Worm (Caenorhabditis elegans) whole organism, L4 larva: ENCODE measurements around the gene C01B9.4.

ENCODE experiments used
- F26F4.8 ChIP-seq: fragments of 200-800 bp; sonication (Bioruptor generic); conservative IDR thresholded peaks from 2 replicates; pipeline ENCODE4 v1.3.6; 2022; ENCODE audit warnings: missing genetic modification characterization, missing compliant biosample characterization
- T20F7.1 ChIP-seq: fragments of 200-800 bp; sonication (Bioruptor generic); optimal IDR thresholded peaks from 2 replicates; lab custom pipeline; 2018; ENCODE audit warnings: mild to moderate bottlenecking, missing genetic modification characterization, missing compliant biosample characterization
- aly-2 ChIP-seq: sonication (generic microtip); optimal IDR thresholded peaks from 2 replicates; lab custom pipeline; 2018; ENCODE audit warnings: missing biosample characterization, missing genetic modification characterization
- ama-1 ChIP-seq: fragments of 150-350 bp; optimal IDR thresholded peaks from 2 replicates; lab custom pipeline; 2014; ENCODE audit warnings: inconsistent platforms, mixed read lengths
- ceh-20 ChIP-seq: fragments of 200-800 bp; sonication (Bioruptor generic); IDR thresholded peaks from 2 replicates; pipeline ENCODE4 v1.3.6; 2022; ENCODE audit warnings: missing genetic modification reagents, missing genetic modification characterization, missing compliant biosample characterization
- ceh-44 ChIP-seq: fragments of 200-800 bp; sonication (Bioruptor generic); IDR thresholded peaks from 2 replicates; pipeline ENCODE4 v1.3.6; 2022; ENCODE audit warnings: missing genetic modification reagents, missing genetic modification characterization, missing compliant biosample characterization
- ceh-82 ChIP-seq: sonication (generic microtip); optimal IDR thresholded peaks from 2 replicates; lab custom pipeline; 2017; ENCODE audit warnings: missing biosample characterization, missing genetic modification characterization
- cey-2 ChIP-seq: sonication (generic microtip); optimal IDR thresholded peaks from 3 replicates; lab custom pipeline; 2017; ENCODE audit warnings: missing genetic modification characterization, mild to moderate bottlenecking, missing compliant biosample characterization, antibody characterized with exemption, borderline replicate concordance; ENCODE audit not compliant: insufficient read depth
- daf-19 ChIP-seq: fragments of 200-800 bp; sonication (Bioruptor generic); conservative IDR thresholded peaks from 2 replicates; pipeline ENCODE4 v1.3.6; 2022; ENCODE audit warnings: missing genetic modification characterization, missing compliant biosample characterization
- dmd-6 ChIP-seq: fragments of 200-800 bp; sonication (Bioruptor generic); IDR thresholded peaks from 2 replicates; pipeline ENCODE4 v1.3.6; 2022; ENCODE audit warnings: missing genetic modification reagents, missing genetic modification characterization, missing compliant biosample characterization
- jun-1 ChIP-seq: fragments of 150-350 bp; optimal IDR thresholded peaks from 2 replicates; lab custom pipeline; 2014; ENCODE audit warnings: missing biosample characterization, missing genetic modification reagents, missing genetic modification characterization
- lin-29 ChIP-seq: fragments of 200-800 bp; sonication (Bioruptor generic); IDR thresholded peaks from 2 replicates; pipeline ENCODE4 v1.3.6; 2022; ENCODE audit warnings: missing genetic modification reagents, missing genetic modification characterization, missing compliant biosample characterization
- lin-39 ChIP-seq: fragments of 150-350 bp; optimal IDR thresholded peaks from 2 replicates; lab custom pipeline; 2014; ENCODE audit warnings: missing biosample characterization, missing genetic modification reagents, missing genetic modification characterization
- madf-5 ChIP-seq, 2 experiments: fragments of 200-800 bp; sonication (Bioruptor generic); IDR thresholded peaks; 2 replicates each; pipeline ENCODE4 v1.3.6; 2022; ENCODE audit warnings: missing compliant biosample characterization in 2 of 2, missing genetic modification characterization in 2 of 2
- madf-9 ChIP-seq: fragments of 200-800 bp; sonication (Bioruptor generic); conservative IDR thresholded peaks from 2 replicates; pipeline ENCODE4 v1.3.6; 2022; ENCODE audit warnings: missing genetic modification reagents, missing genetic modification characterization, missing compliant biosample characterization
- mep-1 ChIP-seq: fragments of 150-350 bp; sonication (generic microtip); optimal IDR thresholded peaks from 3 replicates; lab custom pipeline; 2014; ENCODE audit warnings: missing biosample characterization, missing genetic modification characterization
- nhr-11 ChIP-seq: fragments of 150-350 bp; optimal IDR thresholded peaks from 2 replicates; lab custom pipeline; 2014; ENCODE audit warnings: missing biosample characterization, missing genetic modification characterization
- nhr-6 ChIP-seq: fragments of 150-350 bp; optimal IDR thresholded peaks from 2 replicates; lab custom pipeline; 2014; ENCODE audit warnings: missing biosample characterization, missing genetic modification characterization
- nhr-76 ChIP-seq: fragments of 150-350 bp; optimal IDR thresholded peaks from 2 replicates; lab custom pipeline; 2014; ENCODE audit warnings: missing biosample characterization, missing genetic modification characterization
- set-16 ChIP-seq: fragments of 200-800 bp; sonication (Bioruptor generic); IDR thresholded peaks from 2 replicates; pipeline ENCODE4 v1.3.6; 2022; ENCODE audit warnings: missing genetic modification reagents, missing genetic modification characterization, missing compliant biosample characterization
- snpc-4 ChIP-seq: fragments of 150-350 bp; optimal IDR thresholded peaks from 2 replicates; lab custom pipeline; 2014; ENCODE audit warnings: missing biosample characterization, missing genetic modification characterization
- spr-3 ChIP-seq: fragments of 200-800 bp; sonication (Bioruptor generic); optimal IDR thresholded peaks from 2 replicates; lab custom pipeline; 2018; ENCODE audit warnings: mild to moderate bottlenecking, missing genetic modification characterization, missing compliant biosample characterization
- tra-1 ChIP-seq: fragments of 200-800 bp; sonication (Bioruptor generic); IDR thresholded peaks from 2 replicates; pipeline ENCODE4 v1.3.6; 2022; ENCODE audit warnings: missing genetic modification reagents, missing genetic modification characterization, missing compliant biosample characterization
- unc-130 ChIP-seq: sonication (generic microtip); optimal IDR thresholded peaks from 2 replicates; lab custom pipeline; 2016; ENCODE audit warnings: missing genetic modification reagents, missing genetic modification characterization, missing compliant biosample characterization
- zag-1 ChIP-seq: fragments of 150-350 bp; optimal IDR thresholded peaks from 2 replicates; lab custom pipeline; 2014; ENCODE audit warnings: missing biosample characterization, missing genetic modification characterization
- zfp-3 ChIP-seq: fragments of 200-800 bp; sonication (Bioruptor generic); conservative IDR thresholded peaks from 2 replicates; pipeline ENCODE4 v1.3.6; 2022; ENCODE audit warnings: missing genetic modification reagents, missing genetic modification characterization, missing compliant biosample characterization

C01B9.4 gene

ce11 chrII:13722763-13723162, 61.0 kb downstream of the C01B9.4 start, which contains the start of gene Y54G9A.5 (continued):
- TF ChIP-seq ceh-44 (GFP tag; lab: Robert Waterston, UW) (peak; percentile 67; the same call in 1 of the 2 replicates), ama-1 (lab: Kevin White, UChicago) (no peak), unc-130 (GFP tag; lab: Kevin White, UChicago) (peak; percentile 80), ceh-20 (no peak), tra-1 (GFP tag; lab: Robert Waterston, UW) (no peak), lin-39 (tag; lab: Kevin White, UChicago) (no peak), aly-2 (tag; lab: Kevin White, UChicago) (no peak), madf-9 (GFP tag; lab: Robert Waterston, UW) (no peak)

- no peak for TF ChIP-seq zag-1 (tag; lab: Kevin White, UChicago)
- no peak for TF ChIP-seq madf-5 (GFP tag; IDR thresholded peaks at IDR 0.05; lab: Robert Waterston, UW)
- TF ChIP-seq daf-19 (GFP tag; lab: Robert Waterston, UW) = no peak
- TF ChIP-seq tra-1 (GFP tag; lab: Robert Waterston, UW) = no peak
- no peak for TF ChIP-seq T20F7.1
- TF ChIP-seq ceh-82 = no peak
- no peak for TF ChIP-seq set-16
- no peak for TF ChIP-seq lin-29 (GFP tag; lab: Robert Waterston, UW)
- no peak for TF ChIP-seq jun-1
- TF ChIP-seq nhr-76 (tag; lab: Kevin White, UChicago) = no peak
- no peak for TF ChIP-seq zfp-3 (GFP tag; lab: Robert Waterston, UW)
- no peak for TF ChIP-seq snpc-4
- no peak for TF ChIP-seq spr-3
- TF ChIP-seq mep-1 (tag; lab: Kevin White, UChicago) = no peak
- no peak for TF ChIP-seq dmd-6 (GFP tag; lab: Robert Waterston, UW)
- TF ChIP-seq F26F4.8 = no peak
- TF ChIP-seq nhr-6 (tag; lab: Kevin White, UChicago) = no peak
- TF ChIP-seq nhr-11 (tag; lab: Kevin White, UChicago) = no peak
- TF ChIP-seq cey-2 (tag; lab: Kevin White, UChicago) = no peak
- TF ChIP-seq, all 104 proteins: peak for 0
Measured at ce11 chrII:13721218-13721617, 62.6 kb downstream of the C01B9.4 start, which contains the start of gene sre-46. Gene sre-46, minus strand, starts transcription at chrII:13721318.
